Fruit fly (Drosophila melanogaster) whole organism, pupa: ENCODE results near the gene CG32091.
A peak's percentile ranks its signal among the peaks of the same experiment; 100 is the strongest.

ENCODE experiments used
- CG10348 ChIP-seq: fragments of 200-800 bp; sonication (Bioruptor generic); IDR thresholded peaks from 2 replicates; pipeline ENCODE4 v1.3.6; 2022; ENCODE audit warnings: missing biosample characterization, missing genetic modification characterization
- CG12605 ChIP-seq: fragments of 200-800 bp; sonication (Bioruptor generic); IDR thresholded peaks from 2 replicates; pipeline ENCODE4 v1.3.6; 2022; ENCODE audit warnings: missing biosample characterization, missing genetic modification characterization
- CG14655 ChIP-seq: fragments of 200-800 bp; sonication (Bioruptor generic); optimal IDR thresholded peaks from 3 replicates; lab custom pipeline; 2017; ENCODE audit warnings: mild to moderate bottlenecking, missing biosample characterization, missing genetic modification reagents, missing genetic modification characterization
- CG34367 ChIP-seq: fragments of 200-800 bp; sonication (Bioruptor generic); optimal IDR thresholded peaks from 2 replicates; lab custom pipeline; 2018; ENCODE audit warnings: missing biosample characterization, mild to moderate bottlenecking, missing genetic modification characterization
- CG4496 ChIP-seq: fragments of 200-800 bp; sonication (Bioruptor generic); IDR thresholded peaks from 3 replicates; pipeline ENCODE4 v1.3.6; 2022; ENCODE audit warnings: missing biosample characterization, missing genetic modification characterization
- CG8159 ChIP-seq: fragments of 200-800 bp; sonication (Bioruptor generic); optimal IDR thresholded peaks from 3 replicates; lab custom pipeline; 2018; ENCODE audit warnings: missing biosample characterization, mild to moderate bottlenecking, missing genetic modification characterization, moderate library complexity
- CG8301 ChIP-seq: fragments of 200-800 bp; sonication (Bioruptor generic); optimal IDR thresholded peaks from 2 replicates; lab custom pipeline; 2018; ENCODE audit warnings: missing biosample characterization, mild to moderate bottlenecking, missing genetic modification characterization
- CG9948 ChIP-seq: fragments of 200-800 bp; sonication (Bioruptor generic); optimal IDR thresholded peaks from 2 replicates; lab custom pipeline; 2018; ENCODE audit warnings: missing biosample characterization, mild to moderate bottlenecking, missing genetic modification characterization, moderate library complexity
- D1 ChIP-seq: fragments of 200-800 bp; sonication (Bioruptor generic); optimal IDR thresholded peaks from 2 replicates; lab custom pipeline; 2018; ENCODE audit warnings: missing biosample characterization, mild to moderate bottlenecking, missing genetic modification characterization, moderate library complexity
- EcR ChIP-seq: fragments of 200-800 bp; sonication (Bioruptor generic); optimal IDR thresholded peaks from 3 replicates; lab custom pipeline; 2019; ENCODE audit warnings: missing biosample characterization, missing genetic modification characterization, mild to moderate bottlenecking, moderate library complexity, missing genetic modification reagents
- Ets98B ChIP-seq: fragments of 200-800 bp; sonication (Bioruptor generic); IDR thresholded peaks from 2 replicates; pipeline ENCODE4 v1.3.6; 2022; ENCODE audit warnings: missing biosample characterization, missing genetic modification characterization
- Snoo ChIP-seq: fragments of 200-800 bp; sonication (Bioruptor generic); optimal IDR thresholded peaks from 3 replicates; lab custom pipeline; 2017; ENCODE audit warnings: missing biosample characterization, mild to moderate bottlenecking, missing genetic modification characterization, inconsistent platforms
- rn ChIP-seq: fragments of 200-800 bp; sonication (Bioruptor generic); IDR thresholded peaks from 2 replicates; pipeline ENCODE4 v1.3.6; 2022; ENCODE audit warnings: missing biosample characterization, missing genetic modification characterization

dm6 chr3L:11586794-11587462, 44.3 kb upstream of the CG32091 start:
- no peak for TF ChIP-seq CG34367 (tag; lab: Kevin White, UChicago)
- no peak for TF ChIP-seq CG8301
- no peak for TF ChIP-seq CG12605 (GFP tag; lab: Robert Waterston, UW)
- TF ChIP-seq EcR (GFP tag; lab: Kevin White, UChicago), result no peak
- no peak for TF ChIP-seq D1 (tag; lab: Kevin White, UChicago)
- TF ChIP-seq CG9948 (tag; lab: Kevin White, UChicago), result no peak
- TF ChIP-seq CG10348, result no peak
- no peak for TF ChIP-seq Snoo
- no peak for TF ChIP-seq CG14655 (GFP tag; lab: Kevin White, UChicago)
- peak; percentile 18; the same call in 1 of the 3 replicates for TF ChIP-seq CG4496 (GFP tag; lab: Robert Waterston, UW)
- TF ChIP-seq rn (GFP tag; lab: Robert Waterston, UW), result no peak
- no peak for TF ChIP-seq CG8159
- TF ChIP-seq Ets98B (GFP tag; lab: Robert Waterston, UW), result no peak
